Worm (Caenorhabditis elegans): ENCODE measurements around the gene K03D3.5.

- TF ChIP-seq ZK337.2 (GFP tag; IDR thresholded peaks at IDR 0.05) (no peak), unc-130 (GFP tag; optimal IDR thresholded peaks at IDR 0.05) (no peak)
Observed at ce11 chrIV:16364581-16364980, 44.3 kb upstream of the K03D3.5 start.
